ENCODE assay signal across 7 fruit fly cellular contexts in genomic region chr2L:8403286-8404270, dm6.
TF ChIP-seq lines count a peak whose summit lies in the region.

Gene emb, plus strand, starts transcription at chr2L:8403573.

- peak; percentile 8 to 46 for TF ChIP-seq CTCF in S2 (optimal IDR thresholded peaks at IDR 0.05; lab: Kevin White, UChicago)
- TF ChIP-seq CTCF in whole organism, embryonic (GFP tag; optimal IDR thresholded peaks at IDR 0.05; lab: Kevin White, UChicago): no peak

TF ChIP-seq in Kc167, 6 proteins besides CTCF, POLR2A, EP300 and RAD21:
- TF ChIP-seq ttk (optimal IDR thresholded peaks at IDR 0.05; lab: Kevin White, UChicago): no peak
- peak; percentile 68 for TF ChIP-seq psq (optimal IDR thresholded peaks at IDR 0.05; lab: Kevin White, UChicago)

TF ChIP-seq in whole organism, adult, 20 proteins besides CTCF, POLR2A, EP300 and RAD21 (continues in another document):
- TF ChIP-seq CG12768 (GFP tag; optimal IDR thresholded peaks at IDR 0.05; lab: Kevin White, UChicago): peak; percentile 37
- no peak for TF ChIP-seq CG14711 (tag; optimal IDR thresholded peaks at IDR 0.05; lab: Kevin White, UChicago)
- TF ChIP-seq pad (GFP tag; optimal IDR thresholded peaks at IDR 0.05; lab: Kevin White, UChicago): peak; percentile 47
- peak; percentile 56 for TF ChIP-seq CG7101 (tag; optimal IDR thresholded peaks at IDR 0.05; lab: Kevin White, UChicago)
- peak; percentile 8 for TF ChIP-seq Clk (GFP tag; optimal IDR thresholded peaks at IDR 0.05; lab: Kevin White, UChicago)
- peak; percentile 50 for TF ChIP-seq CG11617 (GFP tag; optimal IDR thresholded peaks at IDR 0.05; lab: Kevin White, UChicago)
- peak; percentile 80 for TF ChIP-seq cic (GFP tag; optimal IDR thresholded peaks at IDR 0.05; lab: Kevin White, UChicago)
- TF ChIP-seq CG33017 (tag; optimal IDR thresholded peaks at IDR 0.05; lab: Kevin White, UChicago): no peak
- no peak for TF ChIP-seq cnc (optimal IDR thresholded peaks at IDR 0.05; lab: Kevin White, UChicago)
- TF ChIP-seq bab1 (GFP tag; optimal IDR thresholded peaks at IDR 0.05; lab: Kevin White, UChicago): peak; percentile 79
- peak; percentile 11 for TF ChIP-seq CG1620 (GFP tag; optimal IDR thresholded peaks at IDR 0.05; lab: Kevin White, UChicago)
- no peak for TF ChIP-seq CG5204 (GFP tag; optimal IDR thresholded peaks at IDR 0.05; lab: Kevin White, UChicago)
- TF ChIP-seq CG7045 (GFP tag; optimal IDR thresholded peaks at IDR 0.05; lab: Kevin White, UChicago): no peak
- TF ChIP-seq tj (GFP tag; optimal IDR thresholded peaks at IDR 0.05; lab: Kevin White, UChicago): peak; percentile 51
- TF ChIP-seq Crg-1 (GFP tag; optimal IDR thresholded peaks at IDR 0.05; lab: Kevin White, UChicago): peak; percentile 43
- no peak for TF ChIP-seq toe (GFP tag; optimal IDR thresholded peaks at IDR 0.05; lab: Kevin White, UChicago)
- no peak for TF ChIP-seq Hr96 (GFP tag; optimal IDR thresholded peaks at IDR 0.05; lab: Kevin White, UChicago)
- TF ChIP-seq Mnt (GFP tag; optimal IDR thresholded peaks at IDR 0.05; lab: Kevin White, UChicago): peak; percentile 80

TF ChIP-seq in whole organism, embryonic, 481 proteins besides CTCF, POLR2A, EP300 and RAD21 (continues in another document):
- TF ChIP-seq ftz-f1 (GFP tag; optimal IDR thresholded peaks at IDR 0.05; lab: Kevin White, UChicago) (peak; percentile 19), Sry-δ (GFP tag; optimal IDR thresholded peaks at IDR 0.05; lab: Kevin White, UChicago) (peak; percentile 89), CG11696 (GFP tag; IDR thresholded peaks at IDR 0.05; lab: Robert Waterston, UW) (no peak), gcm (GFP tag; optimal IDR thresholded peaks at IDR 0.05; lab: Kevin White, UChicago) (no peak), zen (tag; optimal IDR thresholded peaks at IDR 0.05; lab: Kevin White, UChicago) (peak; percentile 77), CG2120 (GFP tag; optimal IDR thresholded peaks at IDR 0.05; lab: Kevin White, UChicago) (peak; percentile 70), CG33213 (GFP tag; optimal IDR thresholded peaks at IDR 0.05; lab: Kevin White, UChicago) (peak; percentile 89), CG16815 (GFP tag; optimal IDR thresholded peaks at IDR 0.05; lab: Kevin White, UChicago) (no peak), jumu (GFP tag; optimal IDR thresholded peaks at IDR 0.05; lab: Kevin White, UChicago) (peak; percentile 58), CG6813 (GFP tag; optimal IDR thresholded peaks at IDR 0.05; lab: Kevin White, UChicago) (no peak), gro (GFP tag; optimal IDR thresholded peaks at IDR 0.05; lab: Kevin White, UChicago) (no peak), CG14014 (GFP tag; IDR thresholded peaks at IDR 0.05; lab: Robert Waterston, UW) (0 out of 2 replicates have a peak, but pooled peaks have one; percentile 19), lab (GFP tag; optimal IDR thresholded peaks at IDR 0.05; lab: Kevin White, UChicago) (no peak), Dek (tag; optimal IDR thresholded peaks at IDR 0.05; lab: Kevin White, UChicago) (no peak), CG12769 (tag; optimal IDR thresholded peaks at IDR 0.05; lab: Kevin White, UChicago) (no peak), ewg (GFP tag; optimal IDR thresholded peaks at IDR 0.05; lab: Kevin White, UChicago) (peak; percentile 53), CG17829 (tag; optimal IDR thresholded peaks at IDR 0.05; lab: Kevin White, UChicago) (peak; percentile 71), org-1 (GFP tag; optimal IDR thresholded peaks at IDR 0.05; lab: Kevin White, UChicago) (no peak)

TF ChIP-seq in whole organism, prepupa, 60 proteins besides CTCF, POLR2A, EP300 and RAD21 (continues in another document):
- no peak for TF ChIP-seq pdm3 (GFP tag; optimal IDR thresholded peaks at IDR 0.05; lab: Kevin White, UChicago)
- peak; percentile 99 for TF ChIP-seq fkh (GFP tag; optimal IDR thresholded peaks at IDR 0.05; lab: Kevin White, UChicago)
- TF ChIP-seq CG11902 (GFP tag; optimal IDR thresholded peaks at IDR 0.05; lab: Kevin White, UChicago): no peak
- TF ChIP-seq Hr38 (GFP tag; optimal IDR thresholded peaks at IDR 0.05; lab: Kevin White, UChicago): no peak
- TF ChIP-seq CG3032 (tag; optimal IDR thresholded peaks at IDR 0.05; lab: Kevin White, UChicago): peak; percentile 51
- no peak for TF ChIP-seq CG7368 (GFP tag; optimal IDR thresholded peaks at IDR 0.05; lab: Kevin White, UChicago)
- no peak for TF ChIP-seq CG1621 (tag; optimal IDR thresholded peaks at IDR 0.05; lab: Kevin White, UChicago)
- TF ChIP-seq fd85E (GFP tag; optimal IDR thresholded peaks at IDR 0.05; lab: Kevin White, UChicago): no peak
- TF ChIP-seq Ets96B (tag; optimal IDR thresholded peaks at IDR 0.05; lab: Kevin White, UChicago): peak; percentile 50
- TF ChIP-seq net (GFP tag; optimal IDR thresholded peaks at IDR 0.05; lab: Kevin White, UChicago): no peak
- no peak for TF ChIP-seq Hr4 (GFP tag; optimal IDR thresholded peaks at IDR 0.05; lab: Kevin White, UChicago)
- no peak for TF ChIP-seq CG6792 (GFP tag; optimal IDR thresholded peaks at IDR 0.05; lab: Kevin White, UChicago)
- peak; percentile 83 for TF ChIP-seq Eip78C (GFP tag; lab: Kevin White, UChicago)
- no peak for TF ChIP-seq spab (GFP tag; optimal IDR thresholded peaks at IDR 0.05; lab: Kevin White, UChicago)
- no peak for TF ChIP-seq CG6276 (GFP tag; optimal IDR thresholded peaks at IDR 0.05; lab: Kevin White, UChicago)
- TF ChIP-seq CG16779 (tag; optimal IDR thresholded peaks at IDR 0.05; lab: Kevin White, UChicago): no peak
- peak; percentile 69 for TF ChIP-seq CG6854 (GFP tag; optimal IDR thresholded peaks at IDR 0.05; lab: Kevin White, UChicago)
- no peak for TF ChIP-seq CG8632 (GFP tag; optimal IDR thresholded peaks at IDR 0.05; lab: Kevin White, UChicago)
- no peak for TF ChIP-seq CG32006 (GFP tag; optimal IDR thresholded peaks at IDR 0.05; lab: Kevin White, UChicago)
- TF ChIP-seq Smox (GFP tag; optimal IDR thresholded peaks at IDR 0.05; lab: Kevin White, UChicago): no peak

TF ChIP-seq in whole organism, pupa, 21 proteins besides CTCF, POLR2A, EP300 and RAD21 (continues in another document):
- TF ChIP-seq CG34367 (tag; optimal IDR thresholded peaks at IDR 0.05; lab: Kevin White, UChicago) (peak; percentile 39), Snoo (tag; optimal IDR thresholded peaks at IDR 0.05; lab: Kevin White, UChicago) (peak; percentile 41), D1 (tag; optimal IDR thresholded peaks at IDR 0.05; lab: Kevin White, UChicago) (no peak), EcR (GFP tag; optimal IDR thresholded peaks at IDR 0.05; lab: Kevin White, UChicago) (peak; percentile 11), Pif1A (GFP tag; optimal IDR thresholded peaks at IDR 0.05; lab: Kevin White, UChicago) (no peak), CG9948 (tag; optimal IDR thresholded peaks at IDR 0.05; lab: Kevin White, UChicago) (peak; percentile 12), Pif1B (GFP tag; optimal IDR thresholded peaks at IDR 0.05; lab: Kevin White, UChicago) (no peak), CG17806 (tag; optimal IDR thresholded peaks at IDR 0.05; lab: Kevin White, UChicago) (peak; percentile 3), CG8159 (tag; optimal IDR thresholded peaks at IDR 0.05; lab: Kevin White, UChicago) (peak; percentile 49), CG15710 (tag; optimal IDR thresholded peaks at IDR 0.05; lab: Kevin White, UChicago) (peak; percentile 35), CG13204 (GFP tag; optimal IDR thresholded peaks at IDR 0.05; lab: Kevin White, UChicago) (no peak), CG32121 (GFP tag; IDR thresholded peaks at IDR 0.05; lab: Robert Waterston, UW) (peak; percentile 49; the same call in 1 of the 2 replicates), CG14655 (GFP tag; optimal IDR thresholded peaks at IDR 0.05; lab: Kevin White, UChicago) (no peak), rn (GFP tag; IDR thresholded peaks at IDR 0.05; lab: Robert Waterston, UW) (peak; percentile 24; the same call in 1 of the 2 replicates), CG8301 (tag; optimal IDR thresholded peaks at IDR 0.05; lab: Kevin White, UChicago) (no peak), Ets98B (GFP tag; IDR thresholded peaks at IDR 0.05; lab: Robert Waterston, UW) (0 out of 2 replicates have a peak, but pooled peaks have one; percentile 36), CG4496 (GFP tag; IDR thresholded peaks at IDR 0.05; lab: Robert Waterston, UW) (peak; percentile 72), CG12605 (GFP tag; IDR thresholded peaks at IDR 0.05; lab: Robert Waterston, UW) (peak; percentile 73; the same call in 1 of the 2 replicates), CG10348 (GFP tag; IDR thresholded peaks at IDR 0.05; lab: Robert Waterston, UW) (no peak), gl (tag; optimal IDR thresholded peaks at IDR 0.05; lab: Kevin White, UChicago) (peak; percentile 74)

TF ChIP-seq in whole organism, wandering third instar larva, 38 proteins besides CTCF, POLR2A, EP300 and RAD21 (continues in another document):
- TF ChIP-seq Dfd (GFP tag; optimal IDR thresholded peaks at IDR 0.05; lab: Kevin White, UChicago) (no peak), OdsH (GFP tag; optimal IDR thresholded peaks at IDR 0.05; lab: Kevin White, UChicago) (peak; percentile 40), dl (GFP tag; optimal IDR thresholded peaks at IDR 0.05; lab: Kevin White, UChicago; ENCODE audit: insufficient read depth in 1 of 2, partially characterized antibody in 2 of 2) (no peak), CrebA (GFP tag; optimal IDR thresholded peaks at IDR 0.05; lab: Kevin White, UChicago; ENCODE audit: borderline replicate concordance) (no peak), tai (GFP tag; optimal IDR thresholded peaks at IDR 0.05; lab: Kevin White, UChicago) (no peak), br (GFP tag; optimal IDR thresholded peaks at IDR 0.05; lab: Kevin White, UChicago) (no peak), rgr (GFP tag; optimal IDR thresholded peaks at IDR 0.05; lab: Kevin White, UChicago) (peak; percentile 61), Rel (GFP tag; optimal IDR thresholded peaks at IDR 0.05; lab: Kevin White, UChicago) (no peak), Rel (tag; optimal IDR thresholded peaks at IDR 0.05; lab: Kevin White, UChicago) (peak; percentile 49), foxo (GFP tag; optimal IDR thresholded peaks at IDR 0.05; lab: Kevin White, UChicago) (peak in 1 of 2 experiments; percentile 60), psq (GFP tag; optimal IDR thresholded peaks at IDR 0.05; lab: Kevin White, UChicago) (peak; percentile 45), pan (optimal IDR thresholded peaks at IDR 0.05; lab: Kevin White, UChicago) (no peak), dsf (GFP tag; optimal IDR thresholded peaks at IDR 0.05; lab: Kevin White, UChicago; ENCODE audit: borderline replicate concordance) (peak; percentile 6), Hr78 (GFP tag; optimal IDR thresholded peaks at IDR 0.05; lab: Kevin White, UChicago) (no peak), HLH106 (tag; optimal IDR thresholded peaks at IDR 0.05; lab: Kevin White, UChicago) (peak; percentile 11), Vsx2 (GFP tag; optimal IDR thresholded peaks at IDR 0.05; lab: Kevin White, UChicago; ENCODE audit: partially characterized antibody) (no peak), fru (GFP tag; optimal IDR thresholded peaks at IDR 0.05; lab: Kevin White, UChicago) (peak; percentile 69), Myc (optimal IDR thresholded peaks at IDR 0.05; lab: Kevin White, UChicago) (no peak), jim (GFP tag; optimal IDR thresholded peaks at IDR 0.05; lab: Kevin White, UChicago) (peak; percentile 46), ey (GFP tag; optimal IDR thresholded peaks at IDR 0.05; lab: Kevin White, UChicago) (peak; percentile 20), CG32264 (GFP tag; optimal IDR thresholded peaks at IDR 0.05; lab: Kevin White, UChicago) (no peak), brk (GFP tag; optimal IDR thresholded peaks at IDR 0.05; lab: Kevin White, UChicago) (no peak)
